Worm (Caenorhabditis elegans) whole organism, L4 larva: ENCODE data around the gene spop-1.
A peak's percentile ranks its signal among the peaks of the same experiment; 100 is the strongest.

Experiments used
- D1046.2 ChIP-seq: fragments of 200-800 bp; sonication (Bioruptor generic); IDR thresholded peaks from 2 replicates; pipeline ENCODE4 v1.3.6; 2022; ENCODE audit warnings: missing genetic modification characterization, missing compliant biosample characterization
- F26F4.8 ChIP-seq: fragments of 200-800 bp; sonication (Bioruptor generic); conservative IDR thresholded peaks from 2 replicates; pipeline ENCODE4 v1.3.6; 2022; ENCODE audit warnings: missing genetic modification characterization, missing compliant biosample characterization
- F37D6.2 ChIP-seq: sonication (generic microtip); optimal IDR thresholded peaks from 2 replicates; lab custom pipeline; 2016; ENCODE audit warnings: mild to moderate bottlenecking, missing genetic modification characterization, missing compliant biosample characterization
- F49E8.2 ChIP-seq: sonication (generic microtip); optimal IDR thresholded peaks from 2 replicates; lab custom pipeline; 2016; ENCODE audit warnings: missing compliant biosample characterization, mild to moderate bottlenecking, missing genetic modification characterization, borderline replicate concordance
- T20F7.1 ChIP-seq: fragments of 200-800 bp; sonication (Bioruptor generic); optimal IDR thresholded peaks from 2 replicates; lab custom pipeline; 2018; ENCODE audit warnings: mild to moderate bottlenecking, missing genetic modification characterization, missing compliant biosample characterization
- Y105C5A.15 ChIP-seq: fragments of 200-800 bp; sonication (Bioruptor generic); IDR thresholded peaks from 2 replicates; pipeline ENCODE4 v1.3.6; 2022; ENCODE audit warnings: missing genetic modification characterization, missing compliant biosample characterization
- Y5F2A.4 ChIP-seq: fragments of 200-800 bp; sonication (Bioruptor generic); optimal IDR thresholded peaks from 2 replicates; lab custom pipeline; 2018; ENCODE audit warnings: mild to moderate bottlenecking, missing genetic modification characterization, missing compliant biosample characterization
- aly-2 ChIP-seq: sonication (generic microtip); optimal IDR thresholded peaks from 2 replicates; lab custom pipeline; 2018; ENCODE audit warnings: missing biosample characterization, missing genetic modification characterization
- arid-1 ChIP-seq: fragments of 200-800 bp; sonication (Bioruptor generic); conservative IDR thresholded peaks from 2 replicates; pipeline ENCODE4 v1.3.6; 2022; ENCODE audit warnings: missing genetic modification reagents, missing genetic modification characterization, missing compliant biosample characterization
- ceh-20 ChIP-seq: fragments of 200-800 bp; sonication (Bioruptor generic); IDR thresholded peaks from 2 replicates; pipeline ENCODE4 v1.3.6; 2022; ENCODE audit warnings: missing genetic modification reagents, missing genetic modification characterization, missing compliant biosample characterization
- ceh-28 ChIP-seq: fragments of 150-350 bp; optimal IDR thresholded peaks from 2 replicates; lab custom pipeline; 2014; ENCODE audit warnings: missing biosample characterization, missing genetic modification reagents, missing genetic modification characterization
- ces-1 ChIP-seq: fragments of 150-350 bp; sonication (generic microtip); optimal IDR thresholded peaks from 4 replicates; lab custom pipeline; 2014; ENCODE audit warnings: missing biosample characterization, missing genetic modification reagents, missing genetic modification characterization
- cey-2 ChIP-seq: sonication (generic microtip); optimal IDR thresholded peaks from 3 replicates; lab custom pipeline; 2017; ENCODE audit warnings: missing genetic modification characterization, mild to moderate bottlenecking, missing compliant biosample characterization, antibody characterized with exemption, borderline replicate concordance; ENCODE audit not compliant: insufficient read depth
- daf-12 ChIP-seq: fragments of 150-350 bp; optimal IDR thresholded peaks from 2 replicates; lab custom pipeline; 2014; ENCODE audit warnings: missing biosample characterization, missing genetic modification reagents, missing genetic modification characterization
- daf-19 ChIP-seq: fragments of 200-800 bp; sonication (Bioruptor generic); conservative IDR thresholded peaks from 2 replicates; pipeline ENCODE4 v1.3.6; 2022; ENCODE audit warnings: missing genetic modification characterization, missing compliant biosample characterization
- daf-8 ChIP-seq: fragments of 200-800 bp; sonication (Bioruptor generic); IDR thresholded peaks from 2 replicates; pipeline ENCODE4 v1.3.6; 2022; ENCODE audit warnings: missing genetic modification characterization, missing compliant biosample characterization
- dmd-8 ChIP-seq: fragments of 200-800 bp; sonication (Bioruptor generic); IDR thresholded peaks from 2 replicates; pipeline ENCODE4 v1.3.6; 2022; ENCODE audit warnings: missing genetic modification characterization, missing compliant biosample characterization
- dpl-1 ChIP-seq: fragments of 150-350 bp; optimal IDR thresholded peaks from 2 replicates; lab custom pipeline; 2014; ENCODE audit warnings: missing biosample characterization, missing genetic modification reagents, missing genetic modification characterization
- duxl-1 ChIP-seq: sonication (generic microtip); optimal IDR thresholded peaks from 2 replicates; lab custom pipeline; 2016; ENCODE audit warnings: mild to moderate bottlenecking, missing genetic modification characterization, moderate library complexity, missing compliant biosample characterization; ENCODE audit not compliant: poor library complexity
- gei-8 ChIP-seq: fragments of 200-800 bp; sonication (Bioruptor generic); optimal IDR thresholded peaks from 2 replicates; lab custom pipeline; 2018; ENCODE audit warnings: mild to moderate bottlenecking, missing genetic modification characterization, missing compliant biosample characterization
- hif-1 ChIP-seq, 2 experiments: sonication (generic microtip); optimal IDR thresholded peaks; 2 replicates each; lab custom pipeline; 2016 to 2017; ENCODE audit warnings: missing compliant biosample characterization in 2 of 2, missing genetic modification characterization in 2 of 2, missing genetic modification reagents in 2 of 2, missing genotype in 2 of 2, mild to moderate bottlenecking in 1 of 2
- hlh-11 ChIP-seq: fragments of 200-800 bp; sonication (Bioruptor generic); optimal IDR thresholded peaks from 2 replicates; lab custom pipeline; 2018; ENCODE audit warnings: mild to moderate bottlenecking, missing genetic modification characterization, missing compliant biosample characterization
- hmg-1.1 ChIP-seq: fragments of 200-800 bp; sonication (Bioruptor generic); IDR thresholded peaks from 2 replicates; pipeline ENCODE4 v1.3.6; 2022; ENCODE audit warnings: missing genetic modification reagents, missing genetic modification characterization, missing compliant biosample characterization
- jun-1 ChIP-seq: fragments of 150-350 bp; optimal IDR thresholded peaks from 2 replicates; lab custom pipeline; 2014; ENCODE audit warnings: missing biosample characterization, missing genetic modification reagents, missing genetic modification characterization
- lim-7 ChIP-seq: fragments of 200-800 bp; sonication (Bioruptor generic); IDR thresholded peaks from 2 replicates; pipeline ENCODE4 v1.3.6; 2022; ENCODE audit warnings: missing genetic modification characterization, missing compliant biosample characterization
- lsy-2 ChIP-seq, 2 experiments: fragments of 150-350 bp in 1 of 2; sonication (generic microtip) in 1 of 2; optimal IDR thresholded peaks; 2 replicates each; lab custom pipeline; 2014 to 2017; ENCODE audit warnings: missing biosample characterization in 2 of 2, missing genetic modification characterization in 2 of 2
- mdl-1 ChIP-seq, 2 experiments: fragments of 150-350 bp in 1 of 2; sonication (generic microtip) in 1 of 2; optimal IDR thresholded peaks; 2 replicates each; lab custom pipeline; 2014 to 2017; ENCODE audit warnings: missing biosample characterization in 2 of 2, missing genetic modification characterization in 2 of 2
- mep-1 ChIP-seq: fragments of 150-350 bp; sonication (generic microtip); optimal IDR thresholded peaks from 3 replicates; lab custom pipeline; 2014; ENCODE audit warnings: missing biosample characterization, missing genetic modification characterization
- mes-2 ChIP-seq: sonication (generic microtip); optimal IDR thresholded peaks from 2 replicates; lab custom pipeline; 2016; ENCODE audit warnings: missing genotype, mild to moderate bottlenecking, missing genetic modification characterization, missing compliant biosample characterization; ENCODE audit not compliant: poor library complexity, severe bottlenecking
- mxl-3 ChIP-seq: fragments of 200-800 bp; sonication (Bioruptor generic); optimal IDR thresholded peaks from 2 replicates; lab custom pipeline; 2018; ENCODE audit warnings: mild to moderate bottlenecking, missing genetic modification characterization, missing compliant biosample characterization
- nhr-102 ChIP-seq: sonication (generic microtip); optimal IDR thresholded peaks from 2 replicates; lab custom pipeline; 2016; ENCODE audit warnings: mild to moderate bottlenecking, missing genetic modification characterization, moderate library complexity, missing compliant biosample characterization
- nhr-11 ChIP-seq: fragments of 150-350 bp; optimal IDR thresholded peaks from 2 replicates; lab custom pipeline; 2014; ENCODE audit warnings: missing biosample characterization, missing genetic modification characterization
- nhr-111 ChIP-seq: fragments of 200-800 bp; sonication (Bioruptor generic); optimal IDR thresholded peaks from 2 replicates; lab custom pipeline; 2018; ENCODE audit warnings: mild to moderate bottlenecking, missing genetic modification characterization, missing compliant biosample characterization
- nhr-237 ChIP-seq: sonication (generic microtip); optimal IDR thresholded peaks from 2 replicates; lab custom pipeline; 2017; ENCODE audit warnings: missing biosample characterization, missing genetic modification characterization
- nhr-28 ChIP-seq: fragments of 150-350 bp; optimal IDR thresholded peaks from 2 replicates; lab custom pipeline; 2014; ENCODE audit warnings: missing biosample characterization, missing genetic modification characterization
- nhr-76 ChIP-seq: fragments of 150-350 bp; optimal IDR thresholded peaks from 2 replicates; lab custom pipeline; 2014; ENCODE audit warnings: missing biosample characterization, missing genetic modification characterization
- nhr-77 ChIP-seq: fragments of 150-350 bp; optimal IDR thresholded peaks from 2 replicates; lab custom pipeline; 2014; ENCODE audit warnings: missing biosample characterization, missing genetic modification characterization
- pha-4 ChIP-seq, 2 experiments: fragments of 150-350 bp in 1 of 2; fragments of 200-800 bp in 1 of 2; sonication (Bioruptor generic) in 1 of 2; IDR thresholded peaks in 1 of 2; optimal IDR thresholded peaks in 1 of 2; 2 replicates each; pipeline versions ENCODE4 v1.3.6 to Lab custom; 2014 to 2022; ENCODE audit warnings: missing genetic modification characterization in 2 of 2, missing genetic modification reagents in 2 of 2, missing biosample characterization in 1 of 2, missing compliant biosample characterization in 1 of 2
- rbr-2 ChIP-seq: sonication (generic microtip); optimal IDR thresholded peaks from 2 replicates; lab custom pipeline; 2016; ENCODE audit warnings: missing genotype, missing genetic modification characterization, missing compliant biosample characterization
- skn-1 ChIP-seq: fragments of 150-350 bp; optimal IDR thresholded peaks from 2 replicates; lab custom pipeline; 2014; ENCODE audit warnings: missing biosample characterization, missing genetic modification characterization
- spr-1 ChIP-seq: sonication (generic microtip); optimal IDR thresholded peaks from 2 replicates; lab custom pipeline; 2016; ENCODE audit warnings: mild to moderate bottlenecking, missing genetic modification characterization, missing compliant biosample characterization
- unc-39 ChIP-seq: sonication (generic microtip); optimal IDR thresholded peaks from 2 replicates; lab custom pipeline; 2017; ENCODE audit warnings: missing biosample characterization, missing genetic modification characterization
- zfp-2 ChIP-seq: sonication (generic microtip); optimal IDR thresholded peaks from 2 replicates; lab custom pipeline; 2016; ENCODE audit warnings: mild to moderate bottlenecking, missing genetic modification characterization, missing compliant biosample characterization
- zip-11 ChIP-seq: fragments of 200-800 bp; sonication (Bioruptor generic); IDR thresholded peaks from 2 replicates; pipeline ENCODE4 v1.3.6; 2022; ENCODE audit warnings: missing genetic modification characterization, missing compliant biosample characterization
- zip-2 ChIP-seq: fragments of 150-350 bp; optimal IDR thresholded peaks from 2 replicates; lab custom pipeline; 2014; ENCODE audit warnings: missing biosample characterization, missing genetic modification characterization
- ztf-11 ChIP-seq: fragments of 150-350 bp; optimal IDR thresholded peaks from 2 replicates; lab custom pipeline; 2014; ENCODE audit warnings: missing biosample characterization, missing genetic modification characterization

spop-1 gene

DNA sequence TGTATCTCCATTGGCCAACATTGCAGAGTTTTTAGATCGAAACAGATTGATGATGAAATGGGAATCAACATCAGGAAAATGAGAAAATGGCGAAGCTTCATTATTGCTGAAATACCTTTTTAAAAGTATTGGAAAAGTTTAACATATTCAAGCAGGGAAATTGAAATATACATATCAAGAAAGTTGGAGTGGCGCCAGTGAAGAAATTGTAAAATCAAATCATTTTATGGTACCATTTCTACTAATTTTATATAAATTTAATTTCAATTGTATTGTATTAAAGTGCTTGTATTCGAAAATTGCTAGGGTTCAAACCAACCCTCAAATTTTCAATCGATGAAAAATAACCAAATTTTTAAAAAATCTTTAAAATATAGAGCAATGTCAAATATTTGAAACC lies 8.5 kb upstream of the spop-1 start, which contains the start of gene srt-55:
TSS of gene srt-55 (minus strand) at position 101 of the 400 bp plus-strand sequence.
- TF ChIP-seq rbr-2 (tag; lab: Kevin White, UChicago): no peak
- TF ChIP-seq zip-11 (GFP tag; lab: Robert Waterston, UW): no peak
- no peak for TF ChIP-seq mxl-3 (GFP tag; lab: Kevin White, UChicago)
- no peak for TF ChIP-seq hmg-1.1 (GFP tag; lab: Robert Waterston, UW)
- TF ChIP-seq F49E8.2: no peak
- TF ChIP-seq aly-2: no peak
- TF ChIP-seq lim-7 (GFP tag; lab: Robert Waterston, UW): no peak
- no peak for TF ChIP-seq spr-1 (tag; lab: Kevin White, UChicago)
- no peak for TF ChIP-seq daf-8 (GFP tag; lab: Robert Waterston, UW)
- no peak for TF ChIP-seq nhr-76 (tag; lab: Kevin White, UChicago)
- TF ChIP-seq jun-1 (tag; lab: Kevin White, UChicago): no peak
- no peak for TF ChIP-seq nhr-111 (GFP tag; lab: Kevin White, UChicago)
- TF ChIP-seq unc-39 (tag; lab: Kevin White, UChicago): no peak

- TF ChIP-seq lsy-2 (tag; optimal IDR thresholded peaks at IDR 0.05; lab: Kevin White, UChicago) (no peak), mes-2 (tag; lab: Kevin White, UChicago) (no peak), mep-1 (tag; lab: Kevin White, UChicago) (no peak), duxl-1 (tag; lab: Kevin White, UChicago) (no peak), D1046.2 (GFP tag; lab: Robert Waterston, UW) (no peak), arid-1 (no peak), nhr-111 (GFP tag; lab: Kevin White, UChicago) (no peak), daf-8 (GFP tag; lab: Robert Waterston, UW) (no peak), mxl-3 (GFP tag; lab: Kevin White, UChicago) (no peak), ztf-11 (tag; lab: Kevin White, UChicago) (no peak), aly-2 (no peak), dmd-8 (GFP tag; lab: Robert Waterston, UW) (no peak), T20F7.1 (GFP tag; lab: Kevin White, UChicago) (no peak), F37D6.2 (tag; lab: Kevin White, UChicago) (no peak), nhr-102 (tag; lab: Kevin White, UChicago) (no peak), ceh-28 (tag; lab: Kevin White, UChicago) (no peak)
These were observed 3.5 kb upstream of the spop-1 start, which contains the start of gene kel-10 for ce11 chrIII:10101352-10101751. Gene kel-10 (minus strand): TSS chrIII:10101452.

DNA sequence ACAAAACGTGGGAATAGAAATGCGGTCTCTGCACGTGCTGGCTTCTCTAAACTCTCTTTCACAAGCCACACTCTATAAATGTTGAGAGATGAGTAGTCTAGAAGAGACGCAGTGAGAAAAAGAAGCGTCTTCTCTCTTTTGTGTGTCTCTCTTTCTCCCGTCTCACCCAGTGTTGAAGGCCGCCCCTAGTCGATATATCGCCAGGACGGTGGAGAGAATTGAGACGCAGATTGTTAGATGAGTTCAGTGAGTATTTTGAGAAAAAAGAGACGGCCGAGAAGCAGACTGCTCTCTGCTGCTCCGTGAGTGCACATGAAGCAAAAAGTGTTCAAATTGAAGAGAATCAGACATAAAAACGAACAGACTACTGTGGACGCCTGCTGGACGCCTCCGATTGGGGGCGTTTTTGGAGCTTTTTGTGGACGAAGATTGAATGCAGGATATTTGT lies 1.3 kb downstream of the spop-1 start:
- TF ChIP-seq gei-8 (GFP tag; lab: Kevin White, UChicago) (peak; percentile 17), mxl-3 (GFP tag; lab: Kevin White, UChicago) (peak; percentile 87), nhr-237 (tag; lab: Kevin White, UChicago) (no peak), nhr-11 (tag; lab: Kevin White, UChicago) (peak; percentile 79), zip-2 (tag; lab: Kevin White, UChicago) (no peak), nhr-28 (peak; percentile 81), lsy-2 (tag; optimal IDR thresholded peaks at IDR 0.05; lab: Kevin White, UChicago) (peak; percentile 70 to 93), nhr-77 (tag; lab: Kevin White, UChicago) (peak; percentile 34), zfp-2 (tag; lab: Kevin White, UChicago) (no peak), mdl-1 (tag; optimal IDR thresholded peaks at IDR 0.05; lab: Kevin White, UChicago) (peak; percentile 98 to 99), Y105C5A.15 (GFP tag; lab: Robert Waterston, UW) (no peak), T20F7.1 (GFP tag; lab: Kevin White, UChicago) (peak; percentile 66), F26F4.8 (GFP tag; lab: Robert Waterston, UW) (no peak), ces-1 (GFP tag; lab: Kevin White, UChicago) (peak; percentile 10), Y5F2A.4 (no peak), ceh-20 (GFP tag; lab: Robert Waterston, UW) (peak; percentile 81), dpl-1 (peak; percentile 62), cey-2 (tag; lab: Kevin White, UChicago) (peak; percentile 34), daf-12 (no peak), skn-1 (tag; lab: Kevin White, UChicago) (no peak), daf-19 (GFP tag; lab: Robert Waterston, UW) (peak; percentile 62; the same call in 1 of the 2 replicates), pha-4 (GFP tag; IDR thresholded peaks at IDR 0.05; lab: Robert Waterston, UW) (peak; percentile 67), pha-4 (tag; optimal IDR thresholded peaks at IDR 0.05; lab: Kevin White, UChicago) (peak; percentile 85), lim-7 (GFP tag; lab: Robert Waterston, UW) (no peak), hlh-11 (peak; percentile 98), ceh-28 (tag; lab: Kevin White, UChicago) (peak; percentile 74), hmg-1.1 (GFP tag; lab: Robert Waterston, UW) (peak; percentile 96), hif-1 (tag; optimal IDR thresholded peaks at IDR 0.05; lab: Kevin White, UChicago) (peak in 1 of 2 experiments; percentile 77)
